Fruit fly (Drosophila melanogaster) whole organism, prepupa: ENCODE results near the gene CG10638.

Experiments
- Blimp-1 ChIP-seq: fragments of 200-800 bp; sonication (Bioruptor generic); optimal IDR thresholded peaks from 3 replicates; lab custom pipeline; 2017; ENCODE audit warnings: missing biosample characterization, missing genetic modification characterization, mild to moderate bottlenecking, moderate library complexity, missing genetic modification reagents
- CG10631 ChIP-seq: fragments of 200-800 bp; sonication (Bioruptor generic); optimal IDR thresholded peaks from 2 replicates; lab custom pipeline; 2016; ENCODE audit warnings: missing biosample characterization, missing genetic modification characterization
- CG11294 ChIP-seq: fragments of 200-800 bp; sonication (Bioruptor generic); IDR thresholded peaks from 2 replicates; pipeline ENCODE4 v1.3.6; 2022; ENCODE audit warnings: missing biosample characterization, missing genetic modification characterization
- CG11762 ChIP-seq: fragments of 200-800 bp; sonication (Bioruptor generic); optimal IDR thresholded peaks from 3 replicates; lab custom pipeline; 2016; ENCODE audit warnings: missing biosample characterization, missing genetic modification characterization; ENCODE audit not compliant: insufficient read depth
- CG11902 ChIP-seq: fragments of 200-800 bp; sonication (Bioruptor generic); optimal IDR thresholded peaks from 3 replicates; lab custom pipeline; 2016; ENCODE audit warnings: missing biosample characterization, missing genetic modification characterization
- CG15336 ChIP-seq: fragments of 200-800 bp; sonication (Bioruptor generic); IDR thresholded peaks from 2 replicates; pipeline ENCODE4 v1.3.6; 2022; ENCODE audit warnings: missing biosample characterization, missing genetic modification characterization
- CG1621 ChIP-seq: fragments of 200-800 bp; sonication (Bioruptor generic); optimal IDR thresholded peaks from 3 replicates; lab custom pipeline; 2018; ENCODE audit warnings: missing biosample characterization, mild to moderate bottlenecking, missing genetic modification characterization
- CG16779 ChIP-seq: fragments of 200-800 bp; sonication (Bioruptor generic); optimal IDR thresholded peaks from 3 replicates; lab custom pipeline; 2017; ENCODE audit warnings: missing biosample characterization, mild to moderate bottlenecking, missing genetic modification characterization
- CG3032 ChIP-seq: fragments of 200-800 bp; optimal IDR thresholded peaks from 2 replicates; lab custom pipeline; 2019; ENCODE audit warnings: missing biosample characterization, mild to moderate bottlenecking, missing genetic modification characterization, moderate library complexity
- CG31627 ChIP-seq: fragments of 200-800 bp; sonication (Bioruptor generic); optimal IDR thresholded peaks from 3 replicates; lab custom pipeline; 2016; ENCODE audit warnings: missing biosample characterization, missing genetic modification characterization
- CG34406 ChIP-seq: fragments of 200-800 bp; sonication (Bioruptor generic); optimal IDR thresholded peaks from 3 replicates; lab custom pipeline; 2016; ENCODE audit warnings: missing biosample characterization, missing genetic modification characterization
- CG3919 ChIP-seq: fragments of 200-800 bp; sonication (Bioruptor generic); optimal IDR thresholded peaks from 3 replicates; lab custom pipeline; 2016; ENCODE audit warnings: missing biosample characterization, missing genetic modification characterization
- CG4318 ChIP-seq: fragments of 200-800 bp; sonication (Bioruptor generic); optimal IDR thresholded peaks from 3 replicates; lab custom pipeline; 2017; ENCODE audit warnings: missing biosample characterization, mild to moderate bottlenecking, missing genetic modification characterization
- CG6163 ChIP-seq: fragments of 200-800 bp; sonication (Bioruptor generic); IDR thresholded peaks from 3 replicates; pipeline ENCODE4 v1.3.6; 2022; ENCODE audit warnings: missing biosample characterization, missing genetic modification characterization
- CG6276 ChIP-seq: fragments of 200-800 bp; sonication (Bioruptor generic); optimal IDR thresholded peaks from 2 replicates; lab custom pipeline; 2017; ENCODE audit warnings: missing biosample characterization, mild to moderate bottlenecking, missing genetic modification characterization
- CG6792 ChIP-seq: fragments of 200-800 bp; sonication (Bioruptor generic); optimal IDR thresholded peaks from 3 replicates; lab custom pipeline; 2016; ENCODE audit warnings: missing biosample characterization, missing genetic modification characterization
- CG7368 ChIP-seq: fragments of 200-800 bp; sonication (Bioruptor generic); optimal IDR thresholded peaks from 3 replicates; lab custom pipeline; 2016; ENCODE audit warnings: missing biosample characterization, missing genetic modification characterization
- CG8119 ChIP-seq: fragments of 200-800 bp; sonication (Bioruptor generic); IDR thresholded peaks from 3 replicates; pipeline ENCODE4 v1.3.6; 2022; ENCODE audit warnings: missing biosample characterization, missing genetic modification characterization
- CG8632 ChIP-seq: fragments of 200-800 bp; sonication (Bioruptor generic); optimal IDR thresholded peaks from 3 replicates; lab custom pipeline; 2016; ENCODE audit warnings: missing biosample characterization, missing genetic modification characterization
- CG9139 ChIP-seq: fragments of 200-800 bp; sonication (Bioruptor generic); optimal IDR thresholded peaks from 3 replicates; lab custom pipeline; 2017; ENCODE audit warnings: missing biosample characterization, mild to moderate bottlenecking, missing genetic modification characterization
- Eip75B ChIP-seq: fragments of 200-800 bp; sonication (Bioruptor generic); optimal IDR thresholded peaks from 3 replicates; lab custom pipeline; 2016; ENCODE audit warnings: missing biosample characterization, missing genetic modification characterization
- Eip78C ChIP-seq: fragments of 200-800 bp; sonication (Bioruptor generic); peaks from one replicate; lab custom pipeline; 2016; ENCODE audit warnings: missing biosample characterization, missing genetic modification characterization
- Eip93F ChIP-seq: fragments of 200-800 bp; sonication (Bioruptor generic); optimal IDR thresholded peaks from 2 replicates; lab custom pipeline; 2016; ENCODE audit warnings: missing biosample characterization, mild to moderate bottlenecking, missing genetic modification characterization
- Ets96B ChIP-seq: fragments of 200-800 bp; optimal IDR thresholded peaks from 2 replicates; lab custom pipeline; 2019; ENCODE audit warnings: missing biosample characterization, mild to moderate bottlenecking, missing genetic modification characterization, moderate library complexity
- Gug ChIP-seq: fragments of 200-800 bp; sonication (Bioruptor generic); IDR thresholded peaks from 2 replicates; pipeline ENCODE4 v1.3.6; 2022; ENCODE audit warnings: missing biosample characterization, missing genetic modification characterization
- Hr39 ChIP-seq: fragments of 200-800 bp; sonication (Bioruptor generic); optimal IDR thresholded peaks from 2 replicates; lab custom pipeline; 2016; ENCODE audit warnings: missing biosample characterization, missing genetic modification characterization
- Hr4 ChIP-seq: fragments of 200-800 bp; sonication (Bioruptor generic); optimal IDR thresholded peaks from 3 replicates; lab custom pipeline; 2016; ENCODE audit warnings: missing biosample characterization, missing genetic modification characterization
- Lpt ChIP-seq: fragments of 200-800 bp; sonication (Bioruptor generic); optimal IDR thresholded peaks from 3 replicates; lab custom pipeline; 2016; ENCODE audit warnings: missing biosample characterization, missing genetic modification characterization
- Met ChIP-seq: fragments of 200-800 bp; sonication (Bioruptor generic); optimal IDR thresholded peaks from 3 replicates; lab custom pipeline; 2016; ENCODE audit warnings: missing biosample characterization, missing genetic modification characterization
- Smox ChIP-seq: fragments of 200-800 bp; sonication (Bioruptor generic); optimal IDR thresholded peaks from 3 replicates; lab custom pipeline; 2016; ENCODE audit warnings: missing biosample characterization, missing genetic modification characterization
- Sox102F ChIP-seq: fragments of 200-800 bp; sonication (Bioruptor generic); optimal IDR thresholded peaks from 2 replicates; lab custom pipeline; 2016; ENCODE audit warnings: missing biosample characterization, mild to moderate bottlenecking, missing genetic modification characterization
- Sox14 ChIP-seq: fragments of 200-800 bp; sonication (Bioruptor generic); optimal IDR thresholded peaks from 3 replicates; lab custom pipeline; 2016; ENCODE audit warnings: missing biosample characterization, missing genetic modification characterization
- Sox15 ChIP-seq: fragments of 200-800 bp; sonication (Bioruptor generic); optimal IDR thresholded peaks from 3 replicates; lab custom pipeline; 2016; ENCODE audit warnings: missing biosample characterization, missing genetic modification characterization
- achi ChIP-seq: fragments of 200-800 bp; sonication (Bioruptor generic); optimal IDR thresholded peaks from 3 replicates; lab custom pipeline; 2016; ENCODE audit warnings: missing biosample characterization, missing genetic modification characterization
- acj6 ChIP-seq: fragments of 200-800 bp; sonication (Bioruptor generic); optimal IDR thresholded peaks from 3 replicates; lab custom pipeline; 2016; ENCODE audit warnings: missing biosample characterization, missing genetic modification characterization
- cyc ChIP-seq: fragments of 200-800 bp; sonication (Bioruptor generic); optimal IDR thresholded peaks from 3 replicates; lab custom pipeline; 2016; ENCODE audit warnings: missing biosample characterization, missing genetic modification characterization
- dac ChIP-seq: fragments of 200-800 bp; sonication (Bioruptor generic); optimal IDR thresholded peaks from 2 replicates; lab custom pipeline; 2017; ENCODE audit warnings: missing biosample characterization, mild to moderate bottlenecking, missing genetic modification characterization
- dsx ChIP-seq: fragments of 200-800 bp; optimal IDR thresholded peaks from 3 replicates; lab custom pipeline; 2019; ENCODE audit warnings: missing biosample characterization, mild to moderate bottlenecking, missing genetic modification characterization, moderate library complexity; ENCODE audit not compliant: poor library complexity, severe bottlenecking
- fd59A ChIP-seq: fragments of 200-800 bp; sonication (Bioruptor generic); optimal IDR thresholded peaks from 2 replicates; lab custom pipeline; 2017; ENCODE audit warnings: missing biosample characterization, mild to moderate bottlenecking, missing genetic modification characterization, missing genetic modification reagents
- fd85E ChIP-seq: fragments of 200-800 bp; sonication (Bioruptor generic); optimal IDR thresholded peaks from 3 replicates; lab custom pipeline; 2016; ENCODE audit warnings: missing biosample characterization, missing genetic modification characterization
- fkh ChIP-seq: fragments of 200-800 bp; sonication (Bioruptor generic); optimal IDR thresholded peaks from 3 replicates; lab custom pipeline; 2017; ENCODE audit warnings: missing biosample characterization, mild to moderate bottlenecking, missing genetic modification characterization, moderate library complexity
- pdm3 ChIP-seq: fragments of 200-800 bp; sonication (Bioruptor generic); optimal IDR thresholded peaks from 3 replicates; lab custom pipeline; 2016; ENCODE audit warnings: missing biosample characterization, missing genetic modification characterization
- ss ChIP-seq, 2 experiments: fragments of 200-800 bp; sonication (Bioruptor generic); optimal IDR thresholded peaks; 2 replicates in 1 of 2; 3 replicates in 1 of 2; lab custom pipeline; 2017 to 2018; ENCODE audit warnings: mild to moderate bottlenecking in 2 of 2, missing biosample characterization in 2 of 2, missing genetic modification characterization in 2 of 2, moderate library complexity in 1 of 2
- svp ChIP-seq: fragments of 200-800 bp; sonication (Bioruptor generic); peaks from one replicate; lab custom pipeline; 2016; ENCODE audit warnings: missing biosample characterization, missing genetic modification characterization
- topi ChIP-seq: fragments of 200-800 bp; sonication (Bioruptor generic); optimal IDR thresholded peaks from 3 replicates; lab custom pipeline; 2016; ENCODE audit warnings: missing biosample characterization, missing genetic modification characterization

CG10638 gene

dm6 chr3L:12506963-12507552, 5.9 kb upstream of the CG10638 start:
- TF ChIP-seq achi (GFP tag; lab: Kevin White, UChicago) (no peak), Eip93F (GFP tag; lab: Kevin White, UChicago) (no peak), CG16779 (tag; lab: Kevin White, UChicago) (no peak), Smox (GFP tag; lab: Kevin White, UChicago) (no peak), Ets96B (tag; lab: Kevin White, UChicago) (no peak), dac (GFP tag; lab: Kevin White, UChicago) (no peak), CG3032 (tag; lab: Kevin White, UChicago) (no peak), Sox102F (GFP tag; lab: Kevin White, UChicago) (no peak), Blimp-1 (GFP tag; lab: Kevin White, UChicago) (no peak), CG9139 (no peak), CG6276 (GFP tag; lab: Kevin White, UChicago) (no peak), CG1621 (tag; lab: Kevin White, UChicago) (no peak), CG11294 (no peak), fd85E (GFP tag; lab: Kevin White, UChicago) (no peak), CG6792 (GFP tag; lab: Kevin White, UChicago) (no peak)
- TF ChIP-seq, all 60 proteins: peak for 0

dm6 chr3L:12505990-12506389, 4.9 kb upstream of the CG10638 start:
- TF ChIP-seq CG3032 (tag; lab: Kevin White, UChicago) (no peak), CG6792 (GFP tag; lab: Kevin White, UChicago) (no peak), Gug (GFP tag; lab: Robert Waterston, UW) (no peak), CG15336 (no peak), acj6 (GFP tag; lab: Kevin White, UChicago) (no peak), Sox14 (GFP tag; lab: Kevin White, UChicago) (no peak), CG10631 (GFP tag; lab: Kevin White, UChicago) (no peak), CG4318 (no peak), Sox15 (no peak), CG34406 (no peak), Eip78C (GFP tag; lab: Kevin White, UChicago) (no peak), Met (no peak), fd59A (GFP tag; lab: Kevin White, UChicago) (no peak), Hr4 (GFP tag; lab: Kevin White, UChicago) (no peak), topi (no peak), CG31627 (GFP tag; lab: Kevin White, UChicago) (no peak), CG6163 (GFP tag; lab: Robert Waterston, UW) (no peak), pdm3 (GFP tag; lab: Kevin White, UChicago) (no peak), CG11762 (no peak)

- TF ChIP-seq CG15336 (0 out of 2 replicates have a peak, but pooled peaks have one; percentile 35), cyc (GFP tag; lab: Kevin White, UChicago) (peak; percentile 54), CG6792 (GFP tag; lab: Kevin White, UChicago) (peak; percentile 21), CG7368 (GFP tag; lab: Kevin White, UChicago) (no peak), CG3919 (GFP tag; lab: Kevin White, UChicago) (peak; percentile 54), CG8119 (peak; percentile 32; the same call in 1 of the 3 replicates), Hr39 (GFP tag; lab: Kevin White, UChicago) (no peak), topi (no peak), Hr4 (GFP tag; lab: Kevin White, UChicago) (no peak), dsx (GFP tag; lab: Kevin White, UChicago) (no peak), svp (no peak), CG11762 (peak; percentile 8), CG8632 (GFP tag; lab: Kevin White, UChicago) (no peak), Ets96B (tag; lab: Kevin White, UChicago) (peak; percentile 4), Eip75B (GFP tag; lab: Kevin White, UChicago) (no peak), CG11902 (GFP tag; lab: Kevin White, UChicago) (no peak), CG3032 (tag; lab: Kevin White, UChicago) (peak; percentile 21), ss (GFP tag; optimal IDR thresholded peaks at IDR 0.05; lab: Kevin White, UChicago) (no peak), CG6163 (GFP tag; lab: Robert Waterston, UW) (0 out of 3 replicates have a peak, but pooled peaks have one; percentile 18), Sox15 (no peak), fd59A (GFP tag; lab: Kevin White, UChicago) (no peak), CG4318 (no peak), Lpt (no peak), fkh (peak; percentile 45), CG34406 (peak; percentile 19), Blimp-1 (GFP tag; lab: Kevin White, UChicago) (no peak), Eip93F (GFP tag; lab: Kevin White, UChicago) (peak; percentile 52)
These were observed 2.9 kb upstream of the CG10638 start, which contains the start of the genes CG10646 and vih for dm6 chr3L:12503865-12504650. Gene CG10646, minus strand, starts transcription at chr3L:12503894. Gene vih, plus strand, starts transcription at chr3L:12504292.
